Fruit fly (Drosophila melanogaster): Measurements from ENCODE around the gene CtsB.
A peak's percentile ranks its signal among the peaks of the same experiment; 100 is the strongest.

Gene CtsB

DNA sequence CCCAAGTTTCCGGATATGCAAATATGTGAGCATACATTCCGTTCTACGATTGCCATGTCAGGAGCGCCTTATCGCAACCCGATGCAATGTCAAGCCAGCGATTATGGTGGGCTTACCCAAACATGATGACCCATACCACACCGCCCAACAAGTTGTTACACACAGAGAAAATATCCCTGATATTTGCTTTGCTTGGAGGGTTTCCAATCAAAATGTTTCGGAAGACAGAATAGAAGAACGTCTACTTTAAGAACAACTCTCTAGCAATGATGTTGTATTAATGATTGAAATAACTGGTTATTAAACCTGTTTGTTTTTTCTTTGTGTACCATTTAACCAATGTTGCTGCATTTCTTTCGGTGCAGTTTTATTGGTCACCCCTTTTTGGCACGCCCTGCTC is 18.7 kb upstream of the CtsB start:
- TF ChIP-seq prd (optimal IDR thresholded peaks at IDR 0.05) = no peak
- TF ChIP-seq prd (GFP tag; IDR thresholded peaks at IDR 0.05) = no peak; the same call in 2 of the 3 replicates
- peak; percentile 32; the same call in 2 of the 3 replicates for TF ChIP-seq row (GFP tag; IDR thresholded peaks at IDR 0.05)
- no peak for TF ChIP-seq CG7987 (GFP tag; optimal IDR thresholded peaks at IDR 0.05)
- TF ChIP-seq sob (GFP tag; IDR thresholded peaks at IDR 0.05) = 0 out of 2 replicates have a peak, but pooled peaks have one; percentile 19
- TF ChIP-seq CG6689 (GFP tag; IDR thresholded peaks at IDR 0.05) = peak; percentile 33; the same call in 1 of the 2 replicates
- TF ChIP-seq D19B (GFP tag; optimal IDR thresholded peaks at IDR 0.05) = no peak
- TF ChIP-seq sens (GFP tag) = peak; percentile 9
- TF ChIP-seq gem (tag; optimal IDR thresholded peaks at IDR 0.05) = peak; percentile 19
- peak; percentile 89 for TF ChIP-seq Ets65A (GFP tag)
- no peak for TF ChIP-seq Hr3 (GFP tag; optimal IDR thresholded peaks at IDR 0.05)
- no peak for TF ChIP-seq esg (GFP tag; conservative IDR thresholded peaks at IDR 0.05)
- peak in 1 of 2 experiments; percentile 13 for TF ChIP-seq Pdp1 (GFP tag; optimal IDR thresholded peaks at IDR 0.05)
- TF ChIP-seq CG8290 (GFP tag; optimal IDR thresholded peaks at IDR 0.05) = no peak
- TF ChIP-seq CG8290 (tag; optimal IDR thresholded peaks at IDR 0.05) = no peak
- TF ChIP-seq Sox102F (GFP tag; optimal IDR thresholded peaks at IDR 0.05) = peak; percentile 25
- TF ChIP-seq slbo (GFP tag; IDR thresholded peaks at IDR 0.05) = peak; percentile 29; the same call in 1 of the 2 replicates

DNA sequence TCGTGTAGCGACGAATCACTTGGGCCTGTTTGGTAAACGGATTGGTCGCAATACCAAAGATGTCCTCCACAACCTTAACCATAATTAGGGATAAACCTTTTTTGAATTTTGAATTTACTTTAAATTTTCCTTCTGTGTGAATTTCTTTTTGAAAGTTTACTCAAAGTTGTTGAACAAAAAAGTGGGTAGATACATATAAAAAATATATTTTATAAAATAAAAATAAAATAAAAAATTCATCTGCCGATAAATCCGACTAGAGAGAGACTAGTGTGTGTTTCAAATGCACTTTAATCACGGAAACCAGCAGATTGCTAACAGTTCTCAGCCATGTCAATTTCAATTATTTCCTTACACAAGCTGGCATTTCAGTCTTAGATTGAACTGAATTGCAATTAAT is 15.6 kb upstream of the CtsB start, which contains the start of gene CG10996:
CG10996 (minus strand) TSS at position 101 of the 400 bp plus-strand sequence.
- TF ChIP-seq CG11093 (GFP tag; IDR thresholded peaks at IDR 0.05) (no peak), CG7928 (GFP tag; optimal IDR thresholded peaks at IDR 0.05) (no peak), sens (GFP tag) (peak; percentile 15), Bteb2 (GFP tag; optimal IDR thresholded peaks at IDR 0.05) (no peak), CG6765 (GFP tag; optimal IDR thresholded peaks at IDR 0.05) (no peak)

DNA sequence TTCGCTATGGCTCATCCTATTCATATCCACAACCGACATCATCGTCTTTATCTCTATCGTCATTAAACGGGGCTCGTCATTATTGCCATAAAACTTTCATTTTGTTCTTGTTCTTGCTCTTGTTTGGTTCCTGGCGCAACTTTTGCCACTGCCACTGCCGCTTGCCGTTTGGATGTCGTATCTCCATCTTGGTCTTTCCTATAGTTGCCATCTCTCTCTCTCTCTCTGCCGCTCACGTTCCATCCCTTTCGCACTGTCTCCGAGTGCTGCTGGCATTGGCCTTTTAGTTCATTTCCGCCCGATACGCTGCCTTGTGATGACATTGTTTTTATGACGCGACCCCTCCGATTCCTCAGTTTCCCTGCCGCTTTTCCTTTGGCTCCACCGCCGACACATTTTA is 10.5 kb upstream of the CtsB start:
- TF ChIP-seq phol (tag; optimal IDR thresholded peaks at IDR 0.05) (peak; percentile 14), CG9609 (GFP tag; optimal IDR thresholded peaks at IDR 0.05) (no peak), CG6791 (GFP tag; IDR thresholded peaks at IDR 0.05; ENCODE audit: partially characterized antibody) (0 out of 3 replicates have a peak, but pooled peaks have one; percentile 40), CG7372 (GFP tag; IDR thresholded peaks at IDR 0.05) (no peak), CG13894 (tag; optimal IDR thresholded peaks at IDR 0.05) (peak; percentile 79), CTCF (GFP tag; optimal IDR thresholded peaks at IDR 0.05) (no peak), CG43689 (GFP tag; IDR thresholded peaks at IDR 0.05) (no peak), CG1832 (GFP tag; optimal IDR thresholded peaks at IDR 0.05) (peak; percentile 59), CG10321 (GFP tag; IDR thresholded peaks at IDR 0.05) (peak; percentile 50)

DNA sequence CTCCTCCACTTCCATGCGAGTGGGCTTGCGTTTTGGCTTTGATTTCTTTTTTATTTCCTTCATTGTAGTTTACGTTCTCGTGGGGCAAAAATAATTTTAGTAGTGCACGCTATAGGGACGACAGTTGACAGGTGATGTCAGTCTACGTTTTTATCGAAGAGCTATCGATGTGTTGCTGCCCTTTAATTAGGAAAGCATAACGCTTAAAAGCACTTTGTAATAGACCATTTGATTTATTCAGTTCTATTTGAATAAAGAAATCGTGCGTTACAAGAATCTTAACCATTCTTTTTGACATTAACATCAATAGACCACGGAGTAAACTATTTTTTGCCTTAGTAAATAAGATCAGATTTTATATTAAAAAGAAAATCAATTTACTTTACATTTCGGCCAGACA is 9.0 kb upstream of the CtsB start, which contains the start of gene CG10993:
CG10993 (minus strand) TSS at position 101 of the 400 bp plus-strand sequence.
- no peak for TF ChIP-seq CG9876 (GFP tag; optimal IDR thresholded peaks at IDR 0.05)
- no peak for TF ChIP-seq CG3995 (GFP tag; optimal IDR thresholded peaks at IDR 0.05)
- no peak for TF ChIP-seq CG9609 (GFP tag; optimal IDR thresholded peaks at IDR 0.05)
- no peak for TF ChIP-seq Opbp (GFP tag; IDR thresholded peaks at IDR 0.05; ENCODE audit: partially characterized antibody)

DNA sequence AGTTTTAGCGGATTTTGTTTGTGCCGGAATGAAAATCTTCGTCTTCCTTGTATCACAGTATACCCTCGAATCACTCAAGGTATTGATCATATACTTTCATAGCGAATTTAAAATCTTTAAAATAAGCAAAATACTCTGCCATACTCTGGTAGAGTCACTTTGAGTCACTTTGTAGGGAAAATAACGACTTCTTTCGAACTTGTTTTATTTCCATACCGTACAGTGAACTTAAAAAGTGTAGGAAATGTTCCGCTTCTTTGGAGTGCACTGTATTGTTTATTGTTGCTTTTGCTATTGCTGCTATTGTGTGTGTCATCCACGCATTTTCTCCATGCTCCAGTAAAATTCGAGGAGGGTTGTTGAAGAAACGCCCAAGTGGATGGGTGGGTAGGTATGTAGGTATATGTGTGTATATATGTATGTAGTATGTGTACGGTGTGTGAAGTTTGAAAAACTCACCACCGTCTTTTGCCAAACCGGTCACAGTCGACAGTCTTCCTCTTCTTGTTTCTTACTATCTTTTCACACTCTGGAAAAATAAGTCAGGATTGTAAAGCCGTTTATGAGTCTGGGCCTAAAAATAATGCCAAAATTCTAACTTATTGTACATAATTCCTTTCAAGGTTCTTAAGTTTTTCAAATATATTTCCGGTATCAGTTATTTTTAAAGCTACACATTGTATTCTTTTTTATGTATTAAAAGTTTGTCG is 7.2 kb upstream of the CtsB start:
- TF ChIP-seq tio (GFP tag; optimal IDR thresholded peaks at IDR 0.05) (no peak), Bdp1 (GFP tag; optimal IDR thresholded peaks at IDR 0.05) (no peak), lmd (GFP tag; IDR thresholded peaks at IDR 0.05) (peak; percentile 44; the same call in 1 of the 2 replicates), pb (GFP tag; optimal IDR thresholded peaks at IDR 0.05) (no peak), lbe (GFP tag; optimal IDR thresholded peaks at IDR 0.05) (no peak), Rx (GFP tag; IDR thresholded peaks at IDR 0.05) (no peak), CG3065 (GFP tag; optimal IDR thresholded peaks at IDR 0.05) (no peak), repo (GFP tag; optimal IDR thresholded peaks at IDR 0.05) (no peak), sima (GFP tag; optimal IDR thresholded peaks at IDR 0.05) (no peak), peb (GFP tag; IDR thresholded peaks at IDR 0.05) (peak; percentile 38; the same call in 1 of the 2 replicates), CG4328 (GFP tag; optimal IDR thresholded peaks at IDR 0.05) (no peak), kah (GFP tag; optimal IDR thresholded peaks at IDR 0.05) (no peak), B-H1 (GFP tag; IDR thresholded peaks at IDR 0.05) (no peak), Nf-YC (tag; optimal IDR thresholded peaks at IDR 0.05) (peak; percentile 28)
